Fruit fly (Drosophila melanogaster): Measurements from ENCODE around the gene CG17075.

CG17075 gene

DNA sequence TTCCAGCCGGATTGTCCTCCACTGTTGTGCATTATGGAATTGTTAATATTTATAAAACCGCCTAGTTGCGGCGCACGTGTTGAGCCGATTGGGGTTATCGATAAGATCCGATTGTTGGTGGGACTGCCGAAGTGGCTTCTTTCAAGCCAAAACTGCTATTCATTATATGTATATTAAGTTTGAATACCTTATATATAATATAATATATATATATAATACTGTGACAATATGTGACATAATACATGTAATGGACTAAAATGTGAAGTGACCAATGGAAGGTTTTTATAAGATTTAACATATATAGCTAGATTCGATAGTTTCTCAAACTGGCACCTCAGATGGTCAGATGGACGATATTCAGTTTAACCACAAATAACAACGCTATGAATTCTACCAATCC, 6.3 kb upstream of the CG17075 start, which contains the start of the genes mbm and CG11555 (continued):
- TF ChIP-seq Sox100B (GFP tag; optimal IDR thresholded peaks at IDR 0.05) (no peak), CG18619 (GFP tag; optimal IDR thresholded peaks at IDR 0.05) (no peak), sug (tag; optimal IDR thresholded peaks at IDR 0.05) (peak; percentile 57), tup (GFP tag; optimal IDR thresholded peaks at IDR 0.05) (no peak), danr (GFP tag; IDR thresholded peaks at IDR 0.05) (no peak), Eip74EF (GFP tag; optimal IDR thresholded peaks at IDR 0.05) (no peak), repo (GFP tag; optimal IDR thresholded peaks at IDR 0.05) (no peak), Elba2 (GFP tag; optimal IDR thresholded peaks at IDR 0.05) (no peak), gro (GFP tag; optimal IDR thresholded peaks at IDR 0.05) (no peak), CG15073 (GFP tag; optimal IDR thresholded peaks at IDR 0.05) (no peak), CG3726 (GFP tag; IDR thresholded peaks at IDR 0.05) (no peak), trh (GFP tag; optimal IDR thresholded peaks at IDR 0.05) (no peak), Gug (GFP tag; IDR thresholded peaks at IDR 0.05) (no peak), Nf-YC (tag; optimal IDR thresholded peaks at IDR 0.05) (peak; percentile 74), bigmax (GFP tag; optimal IDR thresholded peaks at IDR 0.05) (peak; percentile 79), Hmr (GFP tag; optimal IDR thresholded peaks at IDR 0.05) (no peak), peb (GFP tag; IDR thresholded peaks at IDR 0.05) (no peak), Vsx1 (GFP tag; optimal IDR thresholded peaks at IDR 0.05) (no peak), Dref (GFP tag; IDR thresholded peaks at IDR 0.05) (peak; percentile 70), CG7745 (tag; optimal IDR thresholded peaks at IDR 0.05) (no peak), Atf6 (GFP tag; IDR thresholded peaks at IDR 0.05) (no peak), BEAF-32 (GFP tag; optimal IDR thresholded peaks at IDR 0.05) (peak; percentile 58), CG1233 (GFP tag; optimal IDR thresholded peaks at IDR 0.05) (no peak), CG8478 (optimal IDR thresholded peaks at IDR 0.05) (no peak), sim (GFP tag; IDR thresholded peaks at IDR 0.05) (no peak), yki (optimal IDR thresholded peaks at IDR 0.05) (no peak), otp (GFP tag; IDR thresholded peaks at IDR 0.05) (no peak), schlank (tag; optimal IDR thresholded peaks at IDR 0.05) (no peak), lmd (GFP tag; IDR thresholded peaks at IDR 0.05) (no peak), CG2875 (GFP tag; optimal IDR thresholded peaks at IDR 0.05) (no peak), CG3281 (GFP tag; optimal IDR thresholded peaks at IDR 0.05) (peak; percentile 47), CoRest (tag; optimal IDR thresholded peaks at IDR 0.05) (peak; percentile 60), dm (GFP tag; optimal IDR thresholded peaks at IDR 0.05) (peak; percentile 84), ab (GFP tag; optimal IDR thresholded peaks at IDR 0.05) (no peak), CG1602 (GFP tag; optimal IDR thresholded peaks at IDR 0.05) (no peak), hbn (GFP tag; IDR thresholded peaks at IDR 0.05; ENCODE audit: partially characterized antibody) (0 out of 2 replicates have a peak, but pooled peaks have one; percentile 24), ash1 (GFP tag; optimal IDR thresholded peaks at IDR 0.05) (no peak), pb (GFP tag; optimal IDR thresholded peaks at IDR 0.05) (no peak), tap (tag; optimal IDR thresholded peaks at IDR 0.05) (no peak), croc (GFP tag; conservative IDR thresholded peaks at IDR 0.05) (no peak), Hr78 (GFP tag; optimal IDR thresholded peaks at IDR 0.05) (no peak), sqz (GFP tag; optimal IDR thresholded peaks at IDR 0.05) (no peak), bcd (GFP tag; optimal IDR thresholded peaks at IDR 0.05) (no peak), mirr (GFP tag; optimal IDR thresholded peaks at IDR 0.05) (no peak), Pdp1 (GFP tag; optimal IDR thresholded peaks at IDR 0.05) (no peak), chn (GFP tag; optimal IDR thresholded peaks at IDR 0.05) (no peak), CG12155 (GFP tag; optimal IDR thresholded peaks at IDR 0.05) (no peak), B-H1 (GFP tag; IDR thresholded peaks at IDR 0.05) (no peak), CG11696 (GFP tag; IDR thresholded peaks at IDR 0.05) (no peak), CG10274 (GFP tag; optimal IDR thresholded peaks at IDR 0.05) (no peak), disco-r (GFP tag; optimal IDR thresholded peaks at IDR 0.05) (no peak), CG9609 (GFP tag; optimal IDR thresholded peaks at IDR 0.05) (no peak)
